Worm (Caenorhabditis elegans) whole organism, early embryonic: ENCODE measurements around the gene fbxb-118.

Source experiments
- B0310.2 ChIP-seq: sonication (generic microtip); optimal IDR thresholded peaks from 2 replicates; lab custom pipeline; 2016; ENCODE audit warnings: mild to moderate bottlenecking, missing genetic modification characterization, missing compliant biosample characterization
- ama-1 ChIP-seq: fragments of 150-350 bp; optimal IDR thresholded peaks from 2 replicates; lab custom pipeline; 2014
- ceh-13 ChIP-seq: fragments of 200-800 bp; sonication (Bioruptor generic); optimal IDR thresholded peaks from 2 replicates; lab custom pipeline; 2018; ENCODE audit warnings: mild to moderate bottlenecking, missing genetic modification characterization, missing compliant biosample characterization
- ceh-36 ChIP-seq: sonication (generic microtip); optimal IDR thresholded peaks from 2 replicates; lab custom pipeline; 2016; ENCODE audit warnings: missing genetic modification characterization, inconsistent platforms, missing compliant biosample characterization
- flt-1 ChIP-seq: fragments of 200-800 bp; sonication (Bioruptor generic); IDR thresholded peaks from 2 replicates; pipeline ENCODE4 v1.3.6; 2022; ENCODE audit warnings: missing genetic modification characterization, missing compliant biosample characterization
- hmbx-1 ChIP-seq: sonication (generic microtip); optimal IDR thresholded peaks from 2 replicates; lab custom pipeline; 2016; ENCODE audit warnings: mild to moderate bottlenecking, missing genetic modification characterization, missing compliant biosample characterization
- scrt-1 ChIP-seq: fragments of 200-800 bp; sonication (Bioruptor generic); IDR thresholded peaks from 2 replicates; pipeline ENCODE4 v1.3.6; 2022; ENCODE audit warnings: missing genetic modification characterization, missing compliant biosample characterization
- sea-1 ChIP-seq: fragments of 200-800 bp; sonication (Bioruptor generic); conservative IDR thresholded peaks from 2 replicates; pipeline ENCODE4 v1.3.6; 2022; ENCODE audit warnings: missing genetic modification characterization, missing compliant biosample characterization

- TF ChIP-seq ceh-36 (tag; lab: Kevin White, UChicago) (no peak), ama-1 (no peak), scrt-1 (GFP tag; lab: Robert Waterston, UW) (no peak), ceh-13 (GFP tag; lab: Kevin White, UChicago) (no peak), B0310.2 (tag; lab: Kevin White, UChicago) (no peak), hmbx-1 (no peak), flt-1 (no peak), sea-1 (GFP tag; lab: Robert Waterston, UW) (no peak)
Observed at ce11 chrII:4100485-4100884, 36.6 kb upstream of the fbxb-118 start, which contains the start of gene rhgf-2.
